Fruit fly (Drosophila melanogaster): ENCODE data around the gene Cpr11A.

DNA sequence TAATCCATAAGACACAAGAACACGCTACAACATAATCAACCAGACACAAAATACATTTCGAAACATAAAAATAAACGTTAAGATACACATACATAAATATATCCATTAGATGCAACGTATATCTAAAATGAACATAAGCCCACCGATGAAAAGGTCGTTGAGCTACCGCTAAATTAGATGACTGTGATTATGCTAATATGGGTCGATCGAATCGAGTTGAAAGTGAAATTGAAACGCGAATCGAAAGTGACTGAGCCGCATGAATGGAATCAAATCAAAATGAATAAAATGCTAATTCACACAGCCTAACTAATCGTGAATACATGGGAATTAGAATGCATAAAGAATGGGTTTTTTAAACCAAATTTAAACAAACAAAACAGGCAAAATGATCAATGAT lies 30.9 kb upstream of the Cpr11A start:
- no peak for TF ChIP-seq EcR (GFP tag; optimal IDR thresholded peaks at IDR 0.05)
- no peak for TF ChIP-seq CG17806 (tag; optimal IDR thresholded peaks at IDR 0.05)

All from whole organism, pupa.